Fruit fly (Drosophila melanogaster): ENCODE measurements around the gene Drak.

Gene Drak

DNA sequence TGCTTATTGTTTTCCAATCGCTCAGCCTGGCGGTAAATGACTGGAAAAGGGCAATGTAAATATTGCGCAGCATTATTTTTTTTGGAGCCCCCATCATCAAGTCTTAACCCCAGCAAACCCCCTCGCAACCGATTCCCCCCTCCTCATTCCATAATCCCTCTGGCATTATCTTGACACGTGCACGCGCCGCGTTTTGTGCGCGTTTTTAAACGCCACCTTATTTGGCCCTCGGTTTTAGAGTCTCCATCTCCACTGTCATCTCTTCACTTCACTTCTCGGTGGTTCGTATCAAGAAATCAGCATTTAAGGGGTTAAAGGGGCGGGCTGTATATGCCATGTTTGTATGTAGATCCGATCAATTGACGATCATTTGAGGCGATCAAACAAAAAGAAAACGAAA is 54.0 kb downstream of the Drak start:
- TF ChIP-seq CG13894 (tag; optimal IDR thresholded peaks at IDR 0.05) (peak; percentile 74), crol (GFP tag; IDR thresholded peaks at IDR 0.05) (peak; percentile 52), Med (GFP tag) (peak; percentile 38), CG8359 (GFP tag; optimal IDR thresholded peaks at IDR 0.05; ENCODE audit: borderline replicate concordance) (peak; percentile 97), cwo (GFP tag; optimal IDR thresholded peaks at IDR 0.05) (peak; percentile 69), Hey (tag; optimal IDR thresholded peaks at IDR 0.05) (peak; percentile 23), chinmo (GFP tag; IDR thresholded peaks at IDR 0.05; ENCODE audit: partially characterized antibody) (0 out of 4 replicates have a peak, but pooled peaks have one; percentile 44), CG17802 (tag; optimal IDR thresholded peaks at IDR 0.05) (no peak), org-1 (GFP tag; optimal IDR thresholded peaks at IDR 0.05) (no peak), vvl (GFP tag; IDR thresholded peaks at IDR 0.05) (0 out of 2 replicates have a peak, but pooled peaks have one; percentile 15)

DNA sequence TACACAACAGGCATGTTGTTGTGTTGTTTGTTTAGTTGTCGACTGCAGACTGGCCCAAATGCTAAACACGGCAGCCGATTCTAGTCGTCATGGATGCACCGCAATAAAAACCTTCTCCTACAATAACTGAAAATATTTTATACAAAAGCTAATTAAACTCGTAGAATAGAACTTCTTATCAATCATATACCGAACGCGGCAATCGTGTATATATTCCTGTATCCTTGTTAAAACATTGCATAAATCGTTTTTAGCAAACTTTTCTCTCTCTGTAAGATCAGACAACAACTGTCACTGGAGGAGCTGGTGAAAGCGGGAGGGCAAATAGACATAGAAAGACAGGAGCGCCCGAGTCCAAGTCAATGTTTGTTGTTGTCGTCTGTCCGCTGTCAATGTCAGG is 55.8 kb downstream of the Drak start:
- TF ChIP-seq CG10209 (GFP tag; optimal IDR thresholded peaks at IDR 0.05) (peak; percentile 31), crc (GFP tag; optimal IDR thresholded peaks at IDR 0.05) (peak; percentile 27), Med (GFP tag) (peak; percentile 85), Hr3 (GFP tag; optimal IDR thresholded peaks at IDR 0.05) (no peak), stc (GFP tag; IDR thresholded peaks at IDR 0.05) (0 out of 2 replicates have a peak, but pooled peaks have one; percentile 15), CG2202 (tag; optimal IDR thresholded peaks at IDR 0.05) (peak; percentile 35), Rx (GFP tag; IDR thresholded peaks at IDR 0.05) (peak; percentile 25; the same call in 1 of the 2 replicates), CG15696 (tag; optimal IDR thresholded peaks at IDR 0.05) (peak; percentile 37), az2 (GFP tag; optimal IDR thresholded peaks at IDR 0.05) (peak; percentile 54), insv (GFP tag; optimal IDR thresholded peaks at IDR 0.05) (no peak), tin (GFP tag; optimal IDR thresholded peaks at IDR 0.05) (peak; percentile 55), mam (GFP tag; optimal IDR thresholded peaks at IDR 0.05) (peak; percentile 13), Hr51 (GFP tag; optimal IDR thresholded peaks at IDR 0.05) (peak; percentile 30 to 38), Myb (GFP tag; optimal IDR thresholded peaks at IDR 0.05) (peak; percentile 7), CG6813 (GFP tag; optimal IDR thresholded peaks at IDR 0.05) (peak; percentile 14), CG16863 (GFP tag; optimal IDR thresholded peaks at IDR 0.05) (peak; percentile 26), ems (GFP tag; optimal IDR thresholded peaks at IDR 0.05) (no peak), CG13424 (tag; optimal IDR thresholded peaks at IDR 0.05) (peak; percentile 24), ewg (GFP tag; optimal IDR thresholded peaks at IDR 0.05) (no peak), trem (tag; optimal IDR thresholded peaks at IDR 0.05) (peak; percentile 34), CG1024 (GFP tag; IDR thresholded peaks at IDR 0.05) (0 out of 2 replicates have a peak, but pooled peaks have one; percentile 29), onecut (GFP tag; IDR thresholded peaks at IDR 0.05) (0 out of 2 replicates have a peak, but pooled peaks have one; percentile 24), CG8359 (GFP tag; optimal IDR thresholded peaks at IDR 0.05; ENCODE audit: borderline replicate concordance) (peak; percentile 30), dmrt11E (tag; optimal IDR thresholded peaks at IDR 0.05) (peak; percentile 74), HLH3B (GFP tag; IDR thresholded peaks at IDR 0.05) (0 out of 2 replicates have a peak, but pooled peaks have one; percentile 10), pnt (GFP tag; optimal IDR thresholded peaks at IDR 0.05) (peak; percentile 43), gce (GFP tag; IDR thresholded peaks at IDR 0.05) (no peak), emc (GFP tag; optimal IDR thresholded peaks at IDR 0.05) (no peak), Trl (optimal IDR thresholded peaks at IDR 0.05) (no peak), Trl (GFP tag; optimal IDR thresholded peaks at IDR 0.05) (peak; percentile 19), CG4328 (GFP tag; optimal IDR thresholded peaks at IDR 0.05) (no peak), Fer2 (tag; optimal IDR thresholded peaks at IDR 0.05) (no peak), pita (GFP tag; optimal IDR thresholded peaks at IDR 0.05) (no peak), repo (GFP tag; optimal IDR thresholded peaks at IDR 0.05) (peak; percentile 38), Dp (GFP tag; optimal IDR thresholded peaks at IDR 0.05) (no peak), bcd (GFP tag; optimal IDR thresholded peaks at IDR 0.05) (peak; percentile 8), tgo (GFP tag; IDR thresholded peaks at IDR 0.05) (0 out of 3 replicates have a peak, but pooled peaks have one; percentile 20), Six4 (GFP tag; optimal IDR thresholded peaks at IDR 0.05) (peak; percentile 33), btn (GFP tag; optimal IDR thresholded peaks at IDR 0.05) (peak; percentile 4), Camta (GFP tag; optimal IDR thresholded peaks at IDR 0.05) (peak; percentile 46), Atf3 (GFP tag; optimal IDR thresholded peaks at IDR 0.05) (no peak)

Measured in whole organism, embryonic.